Worm (Caenorhabditis elegans): ENCODE measurements around the gene H10D18.5.

H10D18.5 gene

ce11 chrV:3766904-3767303, 64.6 kb downstream of the H10D18.5 start, which contains the start of gene Y39H10A.1:
Gene Y39H10A.1 (plus strand): TSS chrV:3767204.
- TF ChIP-seq pat-9 (tag; optimal IDR thresholded peaks at IDR 0.05): no peak
- no peak for TF ChIP-seq pros-1 (tag; optimal IDR thresholded peaks at IDR 0.05)
- TF ChIP-seq ceh-48 (tag; optimal IDR thresholded peaks at IDR 0.05): no peak
- no peak for TF ChIP-seq lin-11 (tag; optimal IDR thresholded peaks at IDR 0.05)
- TF ChIP-seq pha-2 (tag; optimal IDR thresholded peaks at IDR 0.05): no peak

Data from whole organism, late embryonic.